Worm (Caenorhabditis elegans) whole organism, midembryonic: Measurements from ENCODE around the gene C14C11.1.
"Not testable (repeated sequence)": the region's sequence is repeated elsewhere in the genome, so short reads cannot be mapped to it uniquely, and the experiment has no call there.

ENCODE experiments used
- T22C8.4 ChIP-seq: fragments of 200-800 bp; sonication (Bioruptor generic); IDR thresholded peaks from 2 replicates; pipeline ENCODE4 v1.3.6; 2022; ENCODE audit warnings: missing genetic modification characterization, missing compliant biosample characterization
- cog-1 ChIP-seq: sonication (generic microtip); optimal IDR thresholded peaks from 2 replicates; lab custom pipeline; 2016; ENCODE audit warnings: missing genetic modification characterization, missing compliant biosample characterization
- flt-1 ChIP-seq: fragments of 200-800 bp; sonication (Bioruptor generic); IDR thresholded peaks from 2 replicates; pipeline ENCODE4 v1.3.6; 2022; ENCODE audit warnings: missing genetic modification characterization, missing compliant biosample characterization
- klf-2 ChIP-seq: fragments of 200-800 bp; sonication (Bioruptor generic); conservative IDR thresholded peaks from 2 replicates; pipeline ENCODE4 v1.3.6; 2022; ENCODE audit warnings: missing genetic modification reagents, missing genetic modification characterization, missing compliant biosample characterization
- med-1 ChIP-seq: sonication (generic microtip); optimal IDR thresholded peaks from 2 replicates; lab custom pipeline; 2017; ENCODE audit warnings: missing genetic modification characterization, mild to moderate bottlenecking, missing compliant biosample characterization, antibody characterized with exemption, missing genetic modification reagents; ENCODE audit not compliant: insufficient read depth
- ref-1 ChIP-seq: fragments of 200-800 bp; sonication (Bioruptor generic); conservative IDR thresholded peaks from 2 replicates; pipeline ENCODE4 v1.3.6; 2022; ENCODE audit warnings: missing genetic modification reagents, missing genetic modification characterization, missing compliant biosample characterization
- tab-1 ChIP-seq: fragments of 200-800 bp; sonication (Bioruptor generic); IDR thresholded peaks from 2 replicates; pipeline ENCODE4 v1.3.6; 2022; ENCODE audit warnings: missing genetic modification characterization, missing compliant biosample characterization
- ztf-23 ChIP-seq: fragments of 200-800 bp; sonication (Bioruptor generic); IDR thresholded peaks from 2 replicates; pipeline ENCODE4 v1.3.6; 2022; ENCODE audit warnings: missing genetic modification reagents, missing genetic modification characterization, missing compliant biosample characterization
- ztf-29 ChIP-seq: fragments of 200-800 bp; sonication (Bioruptor generic); IDR thresholded peaks from 2 replicates; pipeline ENCODE4 v1.3.6; 2022; ENCODE audit warnings: missing genetic modification reagents, missing genetic modification characterization, missing compliant biosample characterization

Gene C14C11.1

ce11 chrV:5663317-5663716 is at the start of gene C14C11.1:
C14C11.1 (plus strand) TSS chrV:5663617.
- TF ChIP-seq ref-1; ztf-23 (GFP tag; lab: Robert Waterston, UW); T22C8.4 (GFP tag; lab: Robert Waterston, UW): not testable (repeated sequence)

- no peak for TF ChIP-seq klf-2 (GFP tag; lab: Robert Waterston, UW)
- no peak for TF ChIP-seq ztf-23 (GFP tag; lab: Robert Waterston, UW)
Observed at ce11 chrV:5614724-5615123, 48.7 kb upstream of the C14C11.1 start, which contains the start of gene M03E7.3. M03E7.3 (plus strand) TSS chrV:5615024.

ce11 chrV:5617301-5617700 is 46.1 kb upstream of the C14C11.1 start, which contains the start of gene M03E7.2:
M03E7.2 (plus strand) TSS chrV:5617601.
- TF ChIP-seq ztf-29 (GFP tag; lab: Robert Waterston, UW), result no peak
- TF ChIP-seq T22C8.4 (GFP tag; lab: Robert Waterston, UW), result no peak
- no peak for TF ChIP-seq ref-1
- TF ChIP-seq ztf-23 (GFP tag; lab: Robert Waterston, UW), result no peak
- no peak for TF ChIP-seq cog-1 (tag; lab: Kevin White, UChicago)
- no peak for TF ChIP-seq med-1 (GFP tag; lab: Kevin White, UChicago)

- TF ChIP-seq klf-2 (GFP tag; lab: Robert Waterston, UW), result no peak
- no peak for TF ChIP-seq T22C8.4 (GFP tag; lab: Robert Waterston, UW)
- TF ChIP-seq med-1 (GFP tag; lab: Kevin White, UChicago), result no peak
- no peak for TF ChIP-seq ztf-23 (GFP tag; lab: Robert Waterston, UW)
- no peak for TF ChIP-seq ztf-29 (GFP tag; lab: Robert Waterston, UW)
- no peak for TF ChIP-seq flt-1 (GFP tag; lab: Robert Waterston, UW)
- no peak for TF ChIP-seq ref-1
- TF ChIP-seq tab-1 (GFP tag; lab: Robert Waterston, UW), result no peak
- no peak for TF ChIP-seq cog-1 (tag; lab: Kevin White, UChicago)
Observed at ce11 chrV:5619372-5619771, 44.0 kb upstream of the C14C11.1 start.

ce11 chrV:5620040-5620439 is 43.4 kb upstream of the C14C11.1 start, which contains the start of gene memb-2:
memb-2 (minus strand) TSS chrV:5620140.
- TF ChIP-seq flt-1 (GFP tag; lab: Robert Waterston, UW) (no peak), med-1 (GFP tag; lab: Kevin White, UChicago) (no peak), T22C8.4 (GFP tag; lab: Robert Waterston, UW) (no peak), cog-1 (tag; lab: Kevin White, UChicago) (no peak), tab-1 (GFP tag; lab: Robert Waterston, UW) (no peak)

- no peak for TF ChIP-seq ztf-23 (GFP tag; lab: Robert Waterston, UW)
- TF ChIP-seq T22C8.4 (GFP tag; lab: Robert Waterston, UW), result no peak
- no peak for TF ChIP-seq ztf-29 (GFP tag; lab: Robert Waterston, UW)
- TF ChIP-seq med-1 (GFP tag; lab: Kevin White, UChicago), result no peak
- no peak for TF ChIP-seq klf-2 (GFP tag; lab: Robert Waterston, UW)
- no peak for TF ChIP-seq ref-1
- TF ChIP-seq flt-1 (GFP tag; lab: Robert Waterston, UW), result no peak
- TF ChIP-seq cog-1 (tag; lab: Kevin White, UChicago), result no peak
- no peak for TF ChIP-seq tab-1 (GFP tag; lab: Robert Waterston, UW)
Observed at ce11 chrV:5621390-5621789, 42.0 kb upstream of the C14C11.1 start, which contains the start of gene M03E7.1. M03E7.1 (plus strand) TSS chrV:5621690.

ce11 chrV:5628014-5628413 is 35.4 kb upstream of the C14C11.1 start:
- TF ChIP-seq med-1 (GFP tag; lab: Kevin White, UChicago) (no peak), tab-1 (GFP tag; lab: Robert Waterston, UW) (no peak), klf-2 (GFP tag; lab: Robert Waterston, UW) (no peak), ztf-23 (GFP tag; lab: Robert Waterston, UW) (no peak), ztf-29 (GFP tag; lab: Robert Waterston, UW) (no peak), ref-1 (no peak), T22C8.4 (GFP tag; lab: Robert Waterston, UW) (no peak), flt-1 (GFP tag; lab: Robert Waterston, UW) (no peak), cog-1 (tag; lab: Kevin White, UChicago) (no peak)

- TF ChIP-seq klf-2 (GFP tag; lab: Robert Waterston, UW), result no peak
- TF ChIP-seq cog-1 (tag; lab: Kevin White, UChicago), result no peak
- TF ChIP-seq flt-1 (GFP tag; lab: Robert Waterston, UW), result no peak
- no peak for TF ChIP-seq ref-1
- no peak for TF ChIP-seq ztf-29 (GFP tag; lab: Robert Waterston, UW)
- no peak for TF ChIP-seq ztf-23 (GFP tag; lab: Robert Waterston, UW)
Observed at ce11 chrV:5630792-5631191, 32.6 kb upstream of the C14C11.1 start, which contains the start of gene acy-4. acy-4 (minus strand) TSS chrV:5630892.

- TF ChIP-seq ztf-29 (GFP tag; lab: Robert Waterston, UW) (no peak), T22C8.4 (GFP tag; lab: Robert Waterston, UW) (no peak), ztf-23 (GFP tag; lab: Robert Waterston, UW) (no peak), med-1 (GFP tag; lab: Kevin White, UChicago) (no peak), ref-1 (no peak), cog-1 (tag; lab: Kevin White, UChicago) (no peak), flt-1 (GFP tag; lab: Robert Waterston, UW) (no peak), klf-2 (GFP tag; lab: Robert Waterston, UW) (no peak), tab-1 (GFP tag; lab: Robert Waterston, UW) (no peak)
Observed at ce11 chrV:5634445-5634844, 29.0 kb upstream of the C14C11.1 start.

ce11 chrV:5644171-5644570 is 19.2 kb upstream of the C14C11.1 start, which contains the start of gene srx-117:
srx-117 (plus strand) TSS chrV:5644471.
- TF ChIP-seq tab-1 (GFP tag; lab: Robert Waterston, UW) (no peak), flt-1 (GFP tag; lab: Robert Waterston, UW) (no peak), T22C8.4 (GFP tag; lab: Robert Waterston, UW) (no peak), cog-1 (tag; lab: Kevin White, UChicago) (no peak), med-1 (GFP tag; lab: Kevin White, UChicago) (no peak), ref-1 (no peak)
